Fruit fly (Drosophila melanogaster) whole organism, embryonic: ENCODE results near the gene UQCR-Q.

ENCODE experiments used
- ATbp ChIP-seq: fragments of 200-800 bp; sonication (Bioruptor generic); optimal IDR thresholded peaks from 2 replicates; lab custom pipeline; 2017; ENCODE audit warnings: missing biosample characterization, mild to moderate bottlenecking, missing genetic modification characterization, missing genetic modification reagents
- CG11504 ChIP-seq: fragments of 200-800 bp; sonication (Bioruptor generic); optimal IDR thresholded peaks from 3 replicates; lab custom pipeline; 2019; ENCODE audit warnings: missing biosample characterization, mild to moderate bottlenecking, missing genetic modification characterization, moderate library complexity
- CG11695 ChIP-seq: fragments of 200-800 bp; sonication (Bioruptor generic); IDR thresholded peaks from 3 replicates; pipeline ENCODE4 v1.3.6; 2022; ENCODE audit warnings: missing biosample characterization, missing genetic modification characterization
- CG1603 ChIP-seq: fragments of 200-800 bp; sonication (Bioruptor generic); optimal IDR thresholded peaks from 2 replicates; lab custom pipeline; 2019; ENCODE audit warnings: missing biosample characterization, mild to moderate bottlenecking, missing genetic modification characterization, moderate library complexity
- CG17328 ChIP-seq: fragments of 200-800 bp; sonication (Bioruptor generic); IDR thresholded peaks from 2 replicates; pipeline ENCODE4 v1.3.6; 2022; ENCODE audit warnings: missing biosample characterization, missing genetic modification characterization
- CG18011 ChIP-seq: fragments of 200-800 bp; sonication (Bioruptor generic); optimal IDR thresholded peaks from 2 replicates; lab custom pipeline; 2017; ENCODE audit warnings: missing biosample characterization, missing genetic modification characterization, mild to moderate bottlenecking, moderate library complexity, missing genotype
- CG2199 ChIP-seq: fragments of 200-800 bp; sonication (Bioruptor generic); IDR thresholded peaks from 3 replicates; pipeline ENCODE4 v1.3.6; 2022; ENCODE audit warnings: missing biosample characterization, missing genetic modification characterization
- CG30431 ChIP-seq: fragments of 200-800 bp; sonication (Bioruptor generic); optimal IDR thresholded peaks from 2 replicates; lab custom pipeline; 2017; ENCODE audit warnings: missing biosample characterization, missing genetic modification characterization
- CG33213 ChIP-seq: fragments of 200-800 bp; sonication (Bioruptor generic); optimal IDR thresholded peaks from 3 replicates; lab custom pipeline; 2016; ENCODE audit warnings: missing biosample characterization, missing genetic modification characterization
- CG4328 ChIP-seq: fragments of 200-800 bp; sonication (Bioruptor generic); optimal IDR thresholded peaks from 3 replicates; lab custom pipeline; 2017; ENCODE audit warnings: missing biosample characterization, missing genetic modification reagents, missing genetic modification characterization
- CG9437 ChIP-seq: fragments of 200-800 bp; sonication (Bioruptor generic); optimal IDR thresholded peaks from 2 replicates; lab custom pipeline; 2018; ENCODE audit warnings: missing biosample characterization, mild to moderate bottlenecking, missing genetic modification characterization
- Dek ChIP-seq: fragments of 200-800 bp; sonication (Bioruptor generic); optimal IDR thresholded peaks from 3 replicates; lab custom pipeline; 2019; ENCODE audit warnings: missing biosample characterization, mild to moderate bottlenecking, missing genetic modification characterization, moderate library complexity
- Doc3 ChIP-seq: fragments of 200-800 bp; sonication (Bioruptor generic); IDR thresholded peaks from 3 replicates; pipeline ENCODE4 v1.3.6; 2022; ENCODE audit warnings: missing biosample characterization, missing genetic modification characterization; ENCODE audit not compliant: partially characterized antibody
- Hmr ChIP-seq: fragments of 200-800 bp; sonication (Bioruptor generic); optimal IDR thresholded peaks from 3 replicates; lab custom pipeline; 2017; ENCODE audit warnings: mild to moderate bottlenecking, missing biosample characterization, missing genetic modification reagents, missing genetic modification characterization
- NK7.1 ChIP-seq: fragments of 200-800 bp; sonication (Bioruptor generic); optimal IDR thresholded peaks from 3 replicates; lab custom pipeline; 2016; ENCODE audit warnings: missing biosample characterization, missing genetic modification characterization
- Rx ChIP-seq: fragments of 200-800 bp; sonication (Bioruptor generic); IDR thresholded peaks from 2 replicates; pipeline ENCODE4 v1.3.6; 2022; ENCODE audit warnings: missing biosample characterization, missing genetic modification characterization
- Spps ChIP-seq: fragments of 200-800 bp; sonication (Bioruptor generic); optimal IDR thresholded peaks from 2 replicates; lab custom pipeline; 2018; ENCODE audit warnings: missing biosample characterization, mild to moderate bottlenecking, missing genetic modification characterization
- Stat92E ChIP-seq, 3 experiments: fragments of >200 bp in 2 of 3; fragments of 200-800 bp in 1 of 3; sonication (Bioruptor generic) in 1 of 3; optimal IDR thresholded peaks; 2 replicates each; lab custom pipeline; 2017 to 2019; ENCODE audit warnings: missing biosample characterization in 3 of 3, missing genetic modification characterization in 3 of 3, mild to moderate bottlenecking in 1 of 3, moderate library complexity in 1 of 3
- TFAM ChIP-seq: fragments of 200-800 bp; sonication (Bioruptor generic); optimal IDR thresholded peaks from 2 replicates; lab custom pipeline; 2017; ENCODE audit warnings: missing biosample characterization, missing genetic modification characterization, inconsistent platforms
- Vsx1 ChIP-seq: fragments of 200-800 bp; sonication (Bioruptor generic); optimal IDR thresholded peaks from 2 replicates; lab custom pipeline; 2017; ENCODE audit warnings: missing biosample characterization, mild to moderate bottlenecking, missing genetic modification characterization, missing genetic modification reagents
- ara ChIP-seq: fragments of 200-800 bp; sonication (Bioruptor generic); IDR thresholded peaks from 2 replicates; pipeline ENCODE4 v1.3.6; 2022; ENCODE audit warnings: missing biosample characterization, missing genetic modification characterization
- bbx ChIP-seq: fragments of 200-800 bp; sonication (Bioruptor generic); IDR thresholded peaks from 2 replicates; pipeline ENCODE4 v1.3.6; 2022; ENCODE audit warnings: missing biosample characterization, missing genetic modification characterization; ENCODE audit not compliant: partially characterized antibody
- crc ChIP-seq: fragments of 200-800 bp; sonication (Bioruptor generic); optimal IDR thresholded peaks from 2 replicates; lab custom pipeline; 2016; ENCODE audit warnings: missing biosample characterization, missing genetic modification characterization
- dmrt99B ChIP-seq: fragments of 200-800 bp; sonication (Bioruptor generic); optimal IDR thresholded peaks from 2 replicates; lab custom pipeline; 2018; ENCODE audit warnings: missing biosample characterization, mild to moderate bottlenecking, missing genetic modification characterization, moderate library complexity
- eve ChIP-seq, 2 experiments: fragments of >200 bp; optimal IDR thresholded peaks; 2 replicates each; lab custom pipeline; 2017; ENCODE audit warnings: missing biosample characterization in 2 of 2, missing genetic modification characterization in 2 of 2
- fd64A ChIP-seq: fragments of 200-800 bp; sonication (Bioruptor generic); optimal IDR thresholded peaks from 3 replicates; lab custom pipeline; 2018; ENCODE audit warnings: missing biosample characterization, mild to moderate bottlenecking, missing genetic modification characterization
- ftz-f1 ChIP-seq: fragments of 200-800 bp; sonication (Bioruptor generic); optimal IDR thresholded peaks from 2 replicates; lab custom pipeline; 2016; ENCODE audit warnings: missing biosample characterization, missing genetic modification characterization
- grn ChIP-seq: fragments of 200-800 bp; sonication (Bioruptor generic); optimal IDR thresholded peaks from 3 replicates; lab custom pipeline; 2017; ENCODE audit warnings: missing biosample characterization, missing genetic modification characterization
- gro ChIP-seq: fragments of 200-800 bp; sonication (Bioruptor generic); optimal IDR thresholded peaks from 2 replicates; lab custom pipeline; 2016; ENCODE audit warnings: missing biosample characterization, missing genetic modification characterization
- gt ChIP-seq: fragments of 200-800 bp; sonication (Bioruptor generic); IDR thresholded peaks from 2 replicates; pipeline ENCODE4 v1.3.6; 2022; ENCODE audit warnings: missing biosample characterization, missing genetic modification characterization
- hkb ChIP-seq, 2 experiments: fragments of 200-800 bp in 1 of 2; fragments of >200 bp in 1 of 2; sonication (Bioruptor generic) in 1 of 2; IDR thresholded peaks in 1 of 2; optimal IDR thresholded peaks in 1 of 2; 2 replicates each; pipeline versions ENCODE4 v1.3.6 to Lab custom; 2017 to 2022; ENCODE audit warnings: missing biosample characterization in 1 of 2, missing genetic modification characterization in 1 of 2
- kah ChIP-seq: fragments of 200-800 bp; sonication (Bioruptor generic); optimal IDR thresholded peaks from 2 replicates; lab custom pipeline; 2018; ENCODE audit warnings: missing biosample characterization, mild to moderate bottlenecking, missing genetic modification characterization
- nom ChIP-seq: fragments of 200-800 bp; sonication (Bioruptor generic); optimal IDR thresholded peaks from 2 replicates; lab custom pipeline; 2017; ENCODE audit warnings: missing biosample characterization, missing genetic modification characterization, mild to moderate bottlenecking, moderate library complexity, missing genetic modification reagents
- pan ChIP-seq, 4 experiments: fragments of >200 bp in 3 of 4; fragments of 200-800 bp in 1 of 4; sonication (Bioruptor generic) in 1 of 4; optimal IDR thresholded peaks in 3 of 4; IDR thresholded peaks in 1 of 4; 2 replicates each; pipeline versions ENCODE4 v1.3.6 to Lab custom; 2017 to 2022; ENCODE audit warnings: missing biosample characterization in 2 of 4, missing genetic modification characterization in 2 of 4, mixed read lengths in 1 of 4
- pros ChIP-seq: fragments of 200-800 bp; sonication (Bioruptor generic); optimal IDR thresholded peaks from 3 replicates; lab custom pipeline; 2019; ENCODE audit warnings: missing biosample characterization, mild to moderate bottlenecking, missing genetic modification characterization, moderate library complexity
- repo ChIP-seq: fragments of 200-800 bp; sonication (Bioruptor generic); optimal IDR thresholded peaks from 2 replicates; lab custom pipeline; 2016; ENCODE audit warnings: missing biosample characterization, missing genetic modification characterization
- sd ChIP-seq: fragments of 200-800 bp; sonication (Bioruptor generic); optimal IDR thresholded peaks from 3 replicates; lab custom pipeline; 2018; ENCODE audit warnings: missing biosample characterization, mild to moderate bottlenecking, missing genetic modification characterization, moderate library complexity
- sens ChIP-seq: fragments of 200-800 bp; sonication (Bioruptor generic); peaks from one replicate; lab custom pipeline; 2016; ENCODE audit warnings: missing biosample characterization, missing genetic modification characterization
- seq ChIP-seq: fragments of 200-800 bp; sonication (Bioruptor generic); IDR thresholded peaks from 2 replicates; pipeline ENCODE4 v1.3.6; 2022; ENCODE audit warnings: missing biosample characterization, missing genetic modification characterization
- sqz ChIP-seq: fragments of 200-800 bp; sonication (Bioruptor generic); optimal IDR thresholded peaks from 3 replicates; lab custom pipeline; 2018; ENCODE audit warnings: missing biosample characterization, mild to moderate bottlenecking, missing genetic modification characterization
- trh ChIP-seq: fragments of 200-800 bp; sonication (Bioruptor generic); optimal IDR thresholded peaks from 2 replicates; lab custom pipeline; 2016; ENCODE audit warnings: missing biosample characterization, missing genetic modification characterization
- usp ChIP-seq: fragments of >200 bp; optimal IDR thresholded peaks from 2 replicates; lab custom pipeline; 2017; ENCODE audit warnings: missing biosample characterization, missing genetic modification characterization
- yki ChIP-seq: fragments of >200 bp; optimal IDR thresholded peaks from 3 replicates; lab custom pipeline; 2018
- z ChIP-seq: fragments of 200-800 bp; sonication (Bioruptor generic); IDR thresholded peaks from 3 replicates; pipeline ENCODE4 v1.3.6; 2022; ENCODE audit warnings: missing biosample characterization, missing genetic modification characterization

The UQCR-Q gene

dm6 chr3L:17486794-17487726, 12.5 kb downstream of the UQCR-Q start, which contains the start of gene Oatp74D (continued):
- no peak for TF ChIP-seq NK7.1 (GFP tag; lab: Kevin White, UChicago)

- TF ChIP-seq usp, result no peak
- TF ChIP-seq CG11504 (tag; lab: Kevin White, UChicago), result no peak
- no peak for TF ChIP-seq gro
- no peak for TF ChIP-seq Rx
- TF ChIP-seq sd, result peak; percentile 31
- no peak for TF ChIP-seq CG4328
- TF ChIP-seq repo (GFP tag; lab: Kevin White, UChicago), result no peak
- peak; percentile 31 for TF ChIP-seq pros (GFP tag; lab: Kevin White, UChicago)
- no peak for TF ChIP-seq trh
- no peak for TF ChIP-seq CG17328 (GFP tag; lab: Robert Waterston, UW)
- TF ChIP-seq nom (GFP tag; lab: Kevin White, UChicago), result peak; percentile 1
- TF ChIP-seq yki (lab: Kevin White, UChicago), result no peak
- peak; percentile 71 for TF ChIP-seq z (GFP tag; lab: Robert Waterston, UW)
- TF ChIP-seq hkb (optimal IDR thresholded peaks at IDR 0.05; lab: Kevin White, UChicago), result peak; percentile 2
- TF ChIP-seq hkb (GFP tag; IDR thresholded peaks at IDR 0.05; lab: Robert Waterston, UW), result no peak
- TF ChIP-seq CG2199, result peak; percentile 93
- TF ChIP-seq grn, result peak; percentile 35
- TF ChIP-seq fd64A (GFP tag; lab: Kevin White, UChicago), result peak; percentile 4
- no peak for TF ChIP-seq CG30431
- TF ChIP-seq ftz-f1 (GFP tag; lab: Kevin White, UChicago), result no peak
- TF ChIP-seq Spps (tag; lab: Kevin White, UChicago), result no peak
- no peak for TF ChIP-seq Hmr
- peak; percentile 28; the same call in 1 of the 3 replicates for TF ChIP-seq CG11695 (GFP tag; lab: Robert Waterston, UW)
- TF ChIP-seq CG1603 (tag; lab: Kevin White, UChicago), result no peak
- peak; percentile 30 for TF ChIP-seq ATbp (GFP tag; lab: Kevin White, UChicago)
- TF ChIP-seq CG18011, result no peak
- no peak for TF ChIP-seq CG9437 (GFP tag; lab: Kevin White, UChicago)
- no peak for TF ChIP-seq seq
- TF ChIP-seq Dek (tag; lab: Kevin White, UChicago), result no peak
- no peak for TF ChIP-seq crc (GFP tag; lab: Kevin White, UChicago)
- TF ChIP-seq sens (GFP tag; lab: Kevin White, UChicago), result peak; percentile 71
- no peak for TF ChIP-seq kah (GFP tag; lab: Kevin White, UChicago)
- TF ChIP-seq pan (optimal IDR thresholded peaks at IDR 0.05; lab: Kevin White, UChicago), result no peak
- TF ChIP-seq pan (GFP tag; optimal IDR thresholded peaks at IDR 0.05 in 1 of 2, IDR thresholded peaks at IDR 0.05 in 1 of 2), result no peak
- TF ChIP-seq CG33213 (GFP tag; lab: Kevin White, UChicago), result no peak
- TF ChIP-seq Doc3, result no peak
- no peak for TF ChIP-seq dmrt99B (tag; lab: Kevin White, UChicago)
- TF ChIP-seq gt, result no peak
- TF ChIP-seq TFAM, result no peak
- TF ChIP-seq Vsx1, result no peak
- TF ChIP-seq bbx (GFP tag; lab: Robert Waterston, UW), result no peak
- no peak for TF ChIP-seq sqz
- no peak for TF ChIP-seq eve (GFP tag; optimal IDR thresholded peaks at IDR 0.05; lab: Kevin White, UChicago)
- TF ChIP-seq Stat92E (GFP tag; optimal IDR thresholded peaks at IDR 0.05; lab: Kevin White, UChicago), result peak in 1 of 3 experiments; percentile 5
- TF ChIP-seq ara (GFP tag; lab: Robert Waterston, UW), result peak; percentile 10; the same call in 1 of the 2 replicates
These were observed 14.2 kb downstream of the UQCR-Q start for dm6 chr3L:17488622-17489391.
